Worm (Caenorhabditis elegans) whole organism, late embryonic: ENCODE data around the gene K02D10.8.

Experiments
- C08G9.2 ChIP-seq: sonication (generic microtip); optimal IDR thresholded peaks from 2 replicates; lab custom pipeline; 2016; ENCODE audit warnings: mild to moderate bottlenecking, missing genetic modification characterization, moderate library complexity, missing compliant biosample characterization
- Y22D7AL.16 ChIP-seq: sonication (generic microtip); optimal IDR thresholded peaks from 2 replicates; lab custom pipeline; 2016; ENCODE audit warnings: missing genetic modification characterization, missing compliant biosample characterization
- ahr-1 ChIP-seq: sonication (generic microtip); optimal IDR thresholded peaks from 2 replicates; lab custom pipeline; 2016; ENCODE audit warnings: missing genetic modification characterization, missing compliant biosample characterization
- ama-1 ChIP-seq: fragments of 150-350 bp; optimal IDR thresholded peaks from 2 replicates; lab custom pipeline; 2014
- ceh-18 ChIP-seq: sonication (generic microtip); optimal IDR thresholded peaks from 2 replicates; lab custom pipeline; 2016; ENCODE audit warnings: missing genetic modification characterization, missing compliant biosample characterization
- dve-1 ChIP-seq: sonication (generic microtip); optimal IDR thresholded peaks from 2 replicates; lab custom pipeline; 2017; ENCODE audit warnings: antibody characterized with exemption, mild to moderate bottlenecking, missing genetic modification characterization, missing compliant biosample characterization
- fkh-10 ChIP-seq: fragments of 150-350 bp; optimal IDR thresholded peaks from 2 replicates; lab custom pipeline; 2014; ENCODE audit warnings: missing biosample characterization, missing genetic modification reagents, missing genetic modification characterization
- gmeb-2 ChIP-seq: sonication (generic microtip); optimal IDR thresholded peaks from 2 replicates; lab custom pipeline; 2016; ENCODE audit warnings: missing genetic modification characterization, inconsistent platforms, missing compliant biosample characterization
- nhr-11 ChIP-seq: fragments of 150-350 bp; optimal IDR thresholded peaks from 2 replicates; lab custom pipeline; 2014; ENCODE audit warnings: missing biosample characterization, missing genetic modification characterization
- pha-4 ChIP-seq: fragments of 150-350 bp; optimal IDR thresholded peaks from 2 replicates; lab custom pipeline; 2018; ENCODE audit warnings: missing biosample characterization, missing genetic modification reagents, missing genetic modification characterization
- pqm-1 ChIP-seq: sonication (generic microtip); optimal IDR thresholded peaks from 2 replicates; lab custom pipeline; 2016; ENCODE audit warnings: missing genetic modification characterization, missing compliant biosample characterization
- ref-2 ChIP-seq: sonication (generic microtip); optimal IDR thresholded peaks from 2 replicates; lab custom pipeline; 2016; ENCODE audit warnings: missing genetic modification characterization, missing compliant biosample characterization
- sox-4 ChIP-seq: sonication (generic microtip); optimal IDR thresholded peaks from 2 replicates; lab custom pipeline; 2017; ENCODE audit warnings: mild to moderate bottlenecking, missing genetic modification characterization, inconsistent platforms, missing compliant biosample characterization
- unc-3 ChIP-seq, 2 experiments: fragments of 200-800 bp in 1 of 2; sonication (Bioruptor generic) in 1 of 2; sonication (generic microtip) in 1 of 2; conservative IDR thresholded peaks in 1 of 2; optimal IDR thresholded peaks in 1 of 2; 2 replicates each; pipeline versions ENCODE4 v1.3.6 to Lab custom; 2016 to 2022; ENCODE audit warnings: missing compliant biosample characterization in 2 of 2, missing genetic modification characterization in 2 of 2, missing genetic modification reagents in 1 of 2

ce11 chrIII:8773375-8773774 is 12.8 kb upstream of the K02D10.8 start:
- no peak for TF ChIP-seq C08G9.2
- no peak for TF ChIP-seq gmeb-2 (tag; lab: Kevin White, UChicago)
- no peak for TF ChIP-seq ama-1
- no peak for TF ChIP-seq nhr-11 (tag; lab: Kevin White, UChicago)
- TF ChIP-seq unc-3 (GFP tag; conservative IDR thresholded peaks at IDR 0.05; lab: Robert Waterston, UW) = no peak
- TF ChIP-seq unc-3 (tag; optimal IDR thresholded peaks at IDR 0.05; lab: Kevin White, UChicago) = no peak
- no peak for TF ChIP-seq dve-1 (tag; lab: Kevin White, UChicago)
- no peak for TF ChIP-seq pha-4
- no peak for TF ChIP-seq pqm-1 (tag; lab: Kevin White, UChicago)
- TF ChIP-seq fkh-10 (GFP tag; lab: Kevin White, UChicago) = no peak
- TF ChIP-seq ceh-18 = no peak
- TF ChIP-seq Y22D7AL.16 (tag; lab: Kevin White, UChicago) = no peak
- TF ChIP-seq sox-4 (tag; lab: Kevin White, UChicago) = no peak
- no peak for TF ChIP-seq ahr-1 (tag; lab: Kevin White, UChicago)
- no peak for TF ChIP-seq ref-2 (tag; lab: Kevin White, UChicago)
